Worm (Caenorhabditis elegans): ENCODE data around the gene nlp-19.
A peak's percentile ranks its signal among the peaks of the same experiment; 100 is the strongest.

Gene nlp-19

DNA sequence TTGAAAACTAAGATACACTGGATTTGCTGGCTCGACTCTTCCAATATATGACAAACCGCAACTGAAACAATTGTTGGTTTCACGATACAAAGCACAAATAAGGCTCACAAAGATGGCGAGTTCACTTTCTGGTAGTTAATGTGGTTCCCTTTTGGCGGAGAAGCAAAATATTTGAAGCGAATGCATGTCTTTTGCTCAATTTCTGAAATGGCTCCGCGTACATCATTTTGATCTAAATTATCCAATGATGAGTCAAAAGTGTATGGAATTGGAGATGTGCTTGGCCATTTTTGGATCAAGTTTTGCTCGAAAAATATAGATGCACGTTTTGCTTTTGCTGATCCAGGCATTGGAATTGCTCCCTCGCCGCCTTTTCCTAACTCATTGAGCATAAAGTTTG, 3.2 kb downstream of the nlp-19 start:
- TF ChIP-seq hpl-2 (GFP tag; optimal IDR thresholded peaks at IDR 0.05) (no peak), alr-1 (tag; optimal IDR thresholded peaks at IDR 0.05; ENCODE audit: borderline replicate concordance) (no peak), nhr-77 (tag; optimal IDR thresholded peaks at IDR 0.05) (no peak), zip-4 (GFP tag; optimal IDR thresholded peaks at IDR 0.05) (no peak), nhr-237 (tag; optimal IDR thresholded peaks at IDR 0.05) (no peak), aha-1 (tag; optimal IDR thresholded peaks at IDR 0.05) (no peak), fkh-4 (tag; optimal IDR thresholded peaks at IDR 0.05; ENCODE audit: borderline replicate concordance) (no peak), xbp-1 (tag; optimal IDR thresholded peaks at IDR 0.05) (no peak)

DNA sequence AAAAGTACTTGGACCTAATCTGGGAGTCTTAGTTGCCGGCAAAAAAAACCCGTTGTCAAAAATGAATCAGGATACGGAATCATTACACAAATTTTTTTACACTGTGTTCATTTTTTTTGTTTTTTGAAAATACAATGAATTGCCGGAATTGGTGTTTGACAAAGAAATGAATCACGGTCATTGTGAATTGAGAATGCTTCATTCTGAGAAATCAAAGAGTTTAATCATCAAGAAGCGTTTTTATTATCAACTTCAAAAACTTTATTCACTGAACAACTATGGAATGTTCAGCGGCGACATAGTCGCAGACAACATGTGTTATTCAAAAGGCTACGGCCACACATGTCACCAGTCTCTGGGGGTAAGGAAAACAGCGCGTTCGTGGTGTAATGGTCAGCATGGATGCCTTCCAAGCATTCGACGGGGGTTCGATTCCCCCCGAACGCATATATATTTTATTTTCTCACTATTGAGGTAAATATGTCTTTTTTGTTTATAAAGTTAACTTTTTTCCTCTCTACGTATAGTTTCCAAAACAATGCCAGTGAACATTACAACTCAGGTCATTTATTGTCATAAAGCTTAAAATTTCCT, 5.0 kb downstream of the nlp-19 start, which contains the start of gene nas-10:
Gene nas-10, minus strand, starts transcription at position 51 of the 594 bp plus-strand sequence.
- TF ChIP-seq sup-37 (GFP tag; optimal IDR thresholded peaks at IDR 0.05) (no peak), unc-86 (tag; optimal IDR thresholded peaks at IDR 0.05) (peak; percentile 19), hlh-17 (GFP tag; optimal IDR thresholded peaks at IDR 0.05; ENCODE audit: borderline replicate concordance) (no peak), nhr-85 (tag) (peak; percentile 76), skn-1 (tag; optimal IDR thresholded peaks at IDR 0.05) (no peak), snu-23 (GFP tag; optimal IDR thresholded peaks at IDR 0.05) (peak; percentile 77), mdl-1 (tag; optimal IDR thresholded peaks at IDR 0.05) (peak in 1 of 2 experiments; percentile 49), lin-14 (GFP tag; optimal IDR thresholded peaks at IDR 0.05) (peak; percentile 47), blmp-1 (tag; optimal IDR thresholded peaks at IDR 0.05) (peak; percentile 21), grh-1 (GFP tag; IDR thresholded peaks at IDR 0.05) (0 out of 2 replicates have a peak, but pooled peaks have one; percentile 24), efl-1 (optimal IDR thresholded peaks at IDR 0.05) (peak in 1 of 2 experiments; percentile 1), efl-1 (GFP tag; optimal IDR thresholded peaks at IDR 0.05 in 1 of 2) (peak in 1 of 2 experiments; percentile 86), C16A3.4 (tag; optimal IDR thresholded peaks at IDR 0.05) (peak; percentile 52), dsc-1 (tag; optimal IDR thresholded peaks at IDR 0.05) (peak; percentile 52), snpc-4 (tag; optimal IDR thresholded peaks at IDR 0.05) (no peak), elt-2 (tag; optimal IDR thresholded peaks at IDR 0.05) (peak; percentile 45), ceh-82 (tag; optimal IDR thresholded peaks at IDR 0.05) (peak in 2 of 3 experiments; percentile 29 to 37), nhr-47 (tag; optimal IDR thresholded peaks at IDR 0.05) (no peak), xbp-1 (tag; optimal IDR thresholded peaks at IDR 0.05) (peak; percentile 39), ztf-11 (tag; optimal IDR thresholded peaks at IDR 0.05) (peak in 1 of 2 experiments; percentile 38), isw-1 (GFP tag; IDR thresholded peaks at IDR 0.05) (no peak), irx-1 (tag; optimal IDR thresholded peaks at IDR 0.05) (peak; percentile 13), lin-35 (GFP tag; optimal IDR thresholded peaks at IDR 0.05) (peak in 1 of 2 experiments; percentile 61), nhr-71 (tag; optimal IDR thresholded peaks at IDR 0.05) (peak; percentile 68), nhr-90 (tag; optimal IDR thresholded peaks at IDR 0.05; ENCODE audit: poor library complexity) (peak; percentile 73), lir-3 (tag; optimal IDR thresholded peaks at IDR 0.05; ENCODE audit: poor library complexity) (peak; percentile 54), swsn-7 (tag; optimal IDR thresholded peaks at IDR 0.05) (peak; percentile 62), nhr-20 (tag; optimal IDR thresholded peaks at IDR 0.05) (peak; percentile 65), fkh-10 (GFP tag; optimal IDR thresholded peaks at IDR 0.05) (peak; percentile 32), unc-130 (tag; optimal IDR thresholded peaks at IDR 0.05) (peak; percentile 25), nhr-19 (GFP tag; conservative IDR thresholded peaks at IDR 0.05) (peak; percentile 68), elt-3 (tag; optimal IDR thresholded peaks at IDR 0.05) (peak in 1 of 6 experiments; percentile 18), ces-1 (GFP tag; optimal IDR thresholded peaks at IDR 0.05) (no peak), ama-1 (optimal IDR thresholded peaks at IDR 0.05) (no peak), pax-3 (tag; optimal IDR thresholded peaks at IDR 0.05) (no peak), rnt-1 (tag; optimal IDR thresholded peaks at IDR 0.05) (peak; percentile 37), jun-1 (tag; optimal IDR thresholded peaks at IDR 0.05) (peak; percentile 25), mep-1 (tag; optimal IDR thresholded peaks at IDR 0.05) (peak; percentile 54)

Data from whole organism, L1 larva.